Fruit fly (Drosophila melanogaster) whole organism, pupa: ENCODE data around the gene CG14073.

Experiments used
- CG10348 ChIP-seq: fragments of 200-800 bp; sonication (Bioruptor generic); IDR thresholded peaks from 2 replicates; pipeline ENCODE4 v1.3.6; 2022; ENCODE audit warnings: missing biosample characterization, missing genetic modification characterization
- CG12605 ChIP-seq: fragments of 200-800 bp; sonication (Bioruptor generic); IDR thresholded peaks from 2 replicates; pipeline ENCODE4 v1.3.6; 2022; ENCODE audit warnings: missing biosample characterization, missing genetic modification characterization
- CG13204 ChIP-seq: fragments of 200-800 bp; sonication (Bioruptor generic); optimal IDR thresholded peaks from 2 replicates; lab custom pipeline; 2018; ENCODE audit warnings: missing biosample characterization, mild to moderate bottlenecking, missing genetic modification characterization, moderate library complexity
- CG14655 ChIP-seq: fragments of 200-800 bp; sonication (Bioruptor generic); optimal IDR thresholded peaks from 3 replicates; lab custom pipeline; 2017; ENCODE audit warnings: mild to moderate bottlenecking, missing biosample characterization, missing genetic modification reagents, missing genetic modification characterization
- CG15710 ChIP-seq: fragments of 200-800 bp; sonication (Bioruptor generic); optimal IDR thresholded peaks from 2 replicates; lab custom pipeline; 2018; ENCODE audit warnings: missing biosample characterization, mild to moderate bottlenecking, missing genetic modification characterization, moderate library complexity
- CG17806 ChIP-seq: fragments of 200-800 bp; sonication (Bioruptor generic); optimal IDR thresholded peaks from 2 replicates; lab custom pipeline; 2018; ENCODE audit warnings: missing biosample characterization, mild to moderate bottlenecking, missing genetic modification characterization, moderate library complexity
- CG32121 ChIP-seq: fragments of 200-800 bp; sonication (Bioruptor generic); IDR thresholded peaks from 2 replicates; pipeline ENCODE4 v1.3.6; 2022; ENCODE audit warnings: missing biosample characterization, missing genetic modification characterization
- CG34367 ChIP-seq: fragments of 200-800 bp; sonication (Bioruptor generic); optimal IDR thresholded peaks from 2 replicates; lab custom pipeline; 2018; ENCODE audit warnings: missing biosample characterization, mild to moderate bottlenecking, missing genetic modification characterization
- CG4496 ChIP-seq: fragments of 200-800 bp; sonication (Bioruptor generic); IDR thresholded peaks from 3 replicates; pipeline ENCODE4 v1.3.6; 2022; ENCODE audit warnings: missing biosample characterization, missing genetic modification characterization
- CG8159 ChIP-seq: fragments of 200-800 bp; sonication (Bioruptor generic); optimal IDR thresholded peaks from 3 replicates; lab custom pipeline; 2018; ENCODE audit warnings: missing biosample characterization, mild to moderate bottlenecking, missing genetic modification characterization, moderate library complexity
- CG8301 ChIP-seq: fragments of 200-800 bp; sonication (Bioruptor generic); optimal IDR thresholded peaks from 2 replicates; lab custom pipeline; 2018; ENCODE audit warnings: missing biosample characterization, mild to moderate bottlenecking, missing genetic modification characterization
- CG9948 ChIP-seq: fragments of 200-800 bp; sonication (Bioruptor generic); optimal IDR thresholded peaks from 2 replicates; lab custom pipeline; 2018; ENCODE audit warnings: missing biosample characterization, mild to moderate bottlenecking, missing genetic modification characterization, moderate library complexity
- D1 ChIP-seq: fragments of 200-800 bp; sonication (Bioruptor generic); optimal IDR thresholded peaks from 2 replicates; lab custom pipeline; 2018; ENCODE audit warnings: missing biosample characterization, mild to moderate bottlenecking, missing genetic modification characterization, moderate library complexity
- EcR ChIP-seq: fragments of 200-800 bp; sonication (Bioruptor generic); optimal IDR thresholded peaks from 3 replicates; lab custom pipeline; 2019; ENCODE audit warnings: missing biosample characterization, missing genetic modification characterization, mild to moderate bottlenecking, moderate library complexity, missing genetic modification reagents
- Ets98B ChIP-seq: fragments of 200-800 bp; sonication (Bioruptor generic); IDR thresholded peaks from 2 replicates; pipeline ENCODE4 v1.3.6; 2022; ENCODE audit warnings: missing biosample characterization, missing genetic modification characterization
- Pif1A ChIP-seq: fragments of 200-800 bp; sonication (Bioruptor generic); optimal IDR thresholded peaks from 3 replicates; lab custom pipeline; 2016; ENCODE audit warnings: missing biosample characterization, missing genetic modification characterization
- Pif1B ChIP-seq: fragments of 200-800 bp; sonication (Bioruptor generic); optimal IDR thresholded peaks from 3 replicates; lab custom pipeline; 2016; ENCODE audit warnings: missing biosample characterization, missing genetic modification characterization
- Snoo ChIP-seq: fragments of 200-800 bp; sonication (Bioruptor generic); optimal IDR thresholded peaks from 3 replicates; lab custom pipeline; 2017; ENCODE audit warnings: missing biosample characterization, mild to moderate bottlenecking, missing genetic modification characterization, inconsistent platforms
- fd96Ca ChIP-seq: fragments of 200-800 bp; sonication (Bioruptor generic); IDR thresholded peaks from 3 replicates; pipeline ENCODE4 v1.3.6; 2022; ENCODE audit warnings: missing biosample characterization, missing genetic modification characterization
- gl ChIP-seq: fragments of 200-800 bp; sonication (Bioruptor generic); optimal IDR thresholded peaks from 2 replicates; lab custom pipeline; 2018; ENCODE audit warnings: missing biosample characterization, mild to moderate bottlenecking, missing genetic modification characterization
- rn ChIP-seq: fragments of 200-800 bp; sonication (Bioruptor generic); IDR thresholded peaks from 2 replicates; pipeline ENCODE4 v1.3.6; 2022; ENCODE audit warnings: missing biosample characterization, missing genetic modification characterization

Gene CG14073

dm6 chr3L:18865447-18866367, 45.2 kb upstream of the CG14073 start, which contains the start of gene CG14074:
CG14074 (plus strand) TSS chr3L:18866225.
- TF ChIP-seq gl (tag; lab: Kevin White, UChicago) (no peak), CG34367 (tag; lab: Kevin White, UChicago) (no peak), CG8159 (no peak), fd96Ca (no peak), CG13204 (no peak), CG4496 (no peak), CG17806 (no peak), Pif1B (GFP tag; lab: Kevin White, UChicago) (no peak), rn (GFP tag; lab: Robert Waterston, UW) (no peak), CG9948 (no peak)
- TF ChIP-seq, all 21 proteins: peak for 0

DNA sequence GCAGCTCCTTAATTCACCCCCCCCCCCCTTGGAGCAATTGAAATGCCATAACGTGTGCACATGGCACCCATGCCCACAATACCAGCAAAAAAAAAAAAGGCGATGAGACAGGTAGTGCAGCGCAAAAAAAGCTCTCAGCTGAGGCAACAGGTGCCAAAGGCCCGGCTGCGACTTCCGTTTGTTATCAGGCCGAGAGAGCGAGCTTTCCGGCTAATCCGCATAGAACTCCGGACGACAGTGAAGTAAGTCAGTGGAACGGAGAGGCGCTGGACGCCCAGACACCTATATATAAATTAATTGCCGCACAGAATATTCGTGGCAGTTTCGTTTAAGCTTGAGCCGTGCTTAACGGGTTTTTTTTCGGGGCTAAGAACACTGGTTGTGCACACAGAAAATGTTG, 42.9 kb upstream of the CG14073 start, which contains the start of gene CG6865:
CG6865 (plus strand) TSS at position 321 of the 400 bp plus-strand sequence.
- TF ChIP-seq CG34367 (tag; lab: Kevin White, UChicago), result no peak
- TF ChIP-seq CG4496, result no peak
- TF ChIP-seq CG8301 (tag; lab: Kevin White, UChicago), result no peak
- TF ChIP-seq D1 (tag; lab: Kevin White, UChicago), result no peak
- TF ChIP-seq CG17806, result no peak
- no peak for TF ChIP-seq gl (tag; lab: Kevin White, UChicago)
- TF ChIP-seq CG8159, result no peak
- no peak for TF ChIP-seq Snoo (tag; lab: Kevin White, UChicago)
- no peak for TF ChIP-seq CG32121 (GFP tag; lab: Robert Waterston, UW)
- TF ChIP-seq Pif1B (GFP tag; lab: Kevin White, UChicago), result no peak
- TF ChIP-seq CG9948, result no peak
- no peak for TF ChIP-seq CG15710 (tag; lab: Kevin White, UChicago)
- TF ChIP-seq Ets98B, result no peak

dm6 chr3L:18861893-18862292, 41.4 kb upstream of the CG14073 start:
- TF ChIP-seq CG9948, result no peak
- no peak for TF ChIP-seq CG34367 (tag; lab: Kevin White, UChicago)
- no peak for TF ChIP-seq CG8301 (tag; lab: Kevin White, UChicago)
- no peak for TF ChIP-seq CG4496
- TF ChIP-seq Pif1B (GFP tag; lab: Kevin White, UChicago), result no peak
- TF ChIP-seq fd96Ca, result no peak
- TF ChIP-seq CG12605 (GFP tag; lab: Robert Waterston, UW), result no peak

DNA sequence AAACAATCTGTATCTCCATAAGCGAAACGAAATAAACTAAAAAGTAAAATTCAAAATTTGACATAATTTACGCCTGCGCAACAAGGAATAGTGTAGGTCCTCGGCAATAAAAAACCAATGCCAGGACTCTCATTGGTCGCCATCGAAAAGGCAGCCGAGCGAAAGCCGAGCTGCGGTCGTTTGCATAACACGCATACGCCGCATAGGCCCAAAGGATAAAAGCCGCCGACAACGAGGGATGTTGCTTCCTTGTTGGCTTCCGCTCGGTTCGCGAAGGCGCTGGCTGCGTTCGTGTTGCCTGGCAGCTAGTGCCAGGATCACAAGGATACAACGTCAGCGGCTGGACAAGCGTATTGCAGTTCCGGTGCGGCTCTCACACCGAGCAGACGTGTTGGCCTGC, 40.0 kb upstream of the CG14073 start:
- no peak for TF ChIP-seq Snoo (tag; lab: Kevin White, UChicago)
- TF ChIP-seq CG10348 (GFP tag; lab: Robert Waterston, UW), result no peak
- no peak for TF ChIP-seq CG8159
- TF ChIP-seq CG8301 (tag; lab: Kevin White, UChicago), result no peak
- no peak for TF ChIP-seq Pif1B (GFP tag; lab: Kevin White, UChicago)
- TF ChIP-seq CG14655 (GFP tag; lab: Kevin White, UChicago), result no peak
- no peak for TF ChIP-seq CG17806
- no peak for TF ChIP-seq Ets98B
- TF ChIP-seq CG13204, result no peak
- no peak for TF ChIP-seq EcR (GFP tag; lab: Kevin White, UChicago)
- no peak for TF ChIP-seq Pif1A
- TF ChIP-seq CG12605 (GFP tag; lab: Robert Waterston, UW), result no peak
- TF ChIP-seq fd96Ca, result no peak
- TF ChIP-seq, all 21 proteins: peak for 0

dm6 chr3L:18854412-18854811, 33.9 kb upstream of the CG14073 start:
- TF ChIP-seq CG12605 (GFP tag; lab: Robert Waterston, UW) (no peak), fd96Ca (no peak), gl (tag; lab: Kevin White, UChicago) (no peak), CG10348 (GFP tag; lab: Robert Waterston, UW) (no peak), CG34367 (tag; lab: Kevin White, UChicago) (no peak), CG13204 (no peak), Pif1A (no peak), rn (GFP tag; lab: Robert Waterston, UW) (no peak), Snoo (tag; lab: Kevin White, UChicago) (no peak), CG8159 (no peak), Ets98B (no peak), EcR (GFP tag; lab: Kevin White, UChicago) (no peak), CG14655 (GFP tag; lab: Kevin White, UChicago) (no peak), CG4496 (no peak), CG15710 (tag; lab: Kevin White, UChicago) (no peak)

DNA sequence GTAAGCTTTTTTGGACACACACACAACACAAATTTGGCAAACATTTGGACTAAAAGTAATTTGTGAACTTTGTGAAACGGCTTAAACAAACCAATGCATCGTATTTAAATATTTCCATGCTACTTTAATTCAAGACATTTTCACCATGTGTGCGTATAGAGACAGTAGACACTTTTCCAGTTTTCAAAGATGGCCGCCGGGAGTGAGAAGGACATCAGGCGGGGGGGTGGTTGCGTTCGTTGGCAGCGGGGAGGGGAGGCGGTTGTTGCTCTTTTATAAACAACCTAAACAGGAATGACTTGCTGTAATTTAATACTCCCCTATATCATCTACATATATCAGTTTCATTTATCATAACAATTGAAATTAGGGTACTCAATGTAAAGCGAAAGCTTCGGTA, 33.0 kb upstream of the CG14073 start:
- TF ChIP-seq CG9948 (no peak), CG17806 (no peak), CG13204 (no peak), CG34367 (tag; lab: Kevin White, UChicago) (no peak), CG8301 (tag; lab: Kevin White, UChicago) (no peak), Pif1B (GFP tag; lab: Kevin White, UChicago) (no peak), CG14655 (GFP tag; lab: Kevin White, UChicago) (no peak), CG8159 (no peak)
